Worm (Caenorhabditis elegans): Measurements from ENCODE around the gene T23B5.3.

DNA sequence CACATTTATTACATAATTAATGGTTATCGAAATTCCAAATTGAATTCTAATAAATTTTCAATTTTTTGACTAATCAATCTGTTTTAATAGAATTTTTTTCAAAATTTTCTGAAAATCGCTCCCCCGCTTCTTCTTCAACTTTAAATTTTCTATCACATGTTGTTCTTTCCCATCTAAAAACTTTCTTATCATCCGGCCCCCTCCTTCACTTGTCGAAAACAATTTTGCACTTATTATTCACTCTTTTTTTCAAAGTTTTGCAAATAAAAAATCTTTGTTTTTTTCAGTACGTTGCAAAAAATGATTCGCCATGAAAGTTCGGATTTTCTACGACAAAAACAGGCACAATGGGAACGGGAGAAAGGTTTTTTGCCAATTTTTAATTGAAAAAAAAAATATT is at the start of gene T23B5.3:
- TF ChIP-seq daf-8 (GFP tag; IDR thresholded peaks at IDR 0.05) (no peak), pqm-1 (tag; optimal IDR thresholded peaks at IDR 0.05) (no peak), ceh-20 (GFP tag; IDR thresholded peaks at IDR 0.05) (no peak), rbr-2 (tag; optimal IDR thresholded peaks at IDR 0.05) (no peak), mxl-2 (GFP tag; conservative IDR thresholded peaks at IDR 0.05) (no peak)
